Worm (Caenorhabditis elegans) whole organism, L4/young adult: ENCODE measurements around the gene F20D6.2.

Experiments
- W03F9.2 ChIP-seq: fragments of 150-350 bp; optimal IDR thresholded peaks from 2 replicates; lab custom pipeline; 2014; ENCODE audit warnings: missing biosample characterization, missing genetic modification characterization
- dao-5 ChIP-seq: sonication (generic microtip); optimal IDR thresholded peaks from 2 replicates; lab custom pipeline; 2016; ENCODE audit warnings: missing genotype, missing genetic modification characterization, moderate library complexity, missing compliant biosample characterization
- him-1 ChIP-seq: sonication (generic microtip); optimal IDR thresholded peaks from 2 replicates; lab custom pipeline; 2016; ENCODE audit warnings: missing genotype, missing genetic modification reagents, missing genetic modification characterization, missing compliant biosample characterization

F20D6.2 gene

DNA sequence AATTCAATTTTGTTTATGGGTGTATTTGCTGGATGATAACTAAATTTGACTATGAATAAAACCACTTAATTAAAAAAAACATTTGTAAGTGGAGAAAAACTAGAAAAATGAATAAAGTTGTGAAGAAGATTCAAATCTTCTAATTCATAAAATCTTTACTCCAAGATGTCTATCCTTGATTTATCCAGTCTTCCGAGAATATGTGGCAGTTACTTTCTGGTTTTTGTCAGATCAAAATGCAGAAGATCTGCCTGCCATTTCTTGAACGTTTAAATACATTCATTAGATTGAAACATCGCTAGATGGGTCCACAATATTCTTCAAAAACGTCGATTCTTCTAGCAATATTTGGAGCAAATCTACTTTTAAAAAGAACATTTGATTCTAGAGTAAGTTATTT is at the start of gene F20D6.2:
TSS of gene F20D6.2 (plus strand) at position 301 of the 400 bp plus-strand sequence.
- no peak for TF ChIP-seq dao-5 (tag; lab: Kevin White, UChicago)
- no peak for TF ChIP-seq W03F9.2 (tag; lab: Kevin White, UChicago)
- TF ChIP-seq him-1: no peak

ce11 chrV:8143605-8144004 is 42.2 kb upstream of the F20D6.2 start, which contains the start of gene D1014.2:
Gene D1014.2 (plus strand): TSS chrV:8143905.
- no peak for TF ChIP-seq W03F9.2 (tag; lab: Kevin White, UChicago)
- TF ChIP-seq him-1: no peak
- TF ChIP-seq dao-5 (tag; lab: Kevin White, UChicago): no peak

DNA sequence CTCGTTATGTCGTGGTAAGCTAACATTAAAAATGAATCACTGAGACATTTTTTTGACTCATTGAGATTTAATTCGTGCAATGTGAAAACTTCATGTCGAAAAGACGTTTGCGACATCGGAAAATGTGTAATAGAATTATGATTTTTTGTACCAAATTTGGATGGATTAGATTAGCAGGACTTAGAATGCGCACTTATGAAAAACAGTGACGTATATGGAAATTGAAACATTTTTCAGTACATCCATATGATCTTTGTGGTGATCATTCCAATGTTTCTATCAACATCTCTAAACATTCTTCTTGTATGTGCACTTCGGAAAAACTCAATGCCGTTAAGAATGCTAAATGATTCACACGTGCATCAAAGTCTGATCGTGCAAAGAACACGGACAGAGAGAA is 41.3 kb upstream of the F20D6.2 start:
- TF ChIP-seq dao-5 (tag; lab: Kevin White, UChicago): no peak
- no peak for TF ChIP-seq him-1
- no peak for TF ChIP-seq W03F9.2 (tag; lab: Kevin White, UChicago)

DNA sequence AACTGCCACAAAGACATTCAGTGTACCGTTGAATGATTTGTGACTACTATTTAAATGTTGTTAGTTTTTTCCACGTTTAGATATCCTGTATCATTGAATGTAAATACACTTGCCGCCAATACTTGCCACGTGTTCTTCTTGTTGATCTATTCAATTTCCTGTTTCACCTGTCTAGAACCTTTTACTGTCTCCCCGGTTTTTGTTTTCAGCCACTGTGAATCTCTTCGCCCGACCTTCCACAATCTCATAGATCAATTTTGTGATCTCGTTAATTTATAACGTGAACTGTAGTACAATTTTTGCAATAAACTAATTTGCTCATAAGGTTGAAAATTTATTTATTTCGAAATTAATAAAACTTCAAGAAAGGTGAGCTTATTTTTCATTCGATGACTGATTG is 40.5 kb upstream of the F20D6.2 start, which contains the start of gene D1014.13:
TSS of gene D1014.13 (plus strand) at position 301 of the 400 bp plus-strand sequence.
- no peak for TF ChIP-seq him-1
- TF ChIP-seq dao-5 (tag; lab: Kevin White, UChicago): no peak
- TF ChIP-seq W03F9.2 (tag; lab: Kevin White, UChicago): no peak

DNA sequence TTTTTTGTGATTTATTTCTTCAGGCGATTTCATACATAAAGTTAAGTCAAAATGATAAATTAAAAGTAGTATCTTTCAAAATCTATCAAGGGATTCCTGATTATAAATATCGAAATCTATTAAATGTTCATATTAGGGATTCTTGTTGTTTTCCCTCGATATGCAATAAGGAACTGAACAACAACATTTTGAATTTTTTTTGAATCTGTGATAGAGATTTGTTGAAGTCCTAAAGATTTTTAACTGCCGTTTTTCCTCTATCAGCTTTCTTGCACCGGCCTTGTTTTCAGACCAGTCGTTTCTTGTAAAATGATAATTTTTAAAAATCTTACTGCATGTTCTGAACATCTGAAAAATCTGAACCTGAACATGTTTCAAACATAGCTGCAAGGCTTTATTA is 30.1 kb upstream of the F20D6.2 start:
- no peak for TF ChIP-seq him-1
- TF ChIP-seq W03F9.2 (tag; lab: Kevin White, UChicago): no peak
- no peak for TF ChIP-seq dao-5 (tag; lab: Kevin White, UChicago)

DNA sequence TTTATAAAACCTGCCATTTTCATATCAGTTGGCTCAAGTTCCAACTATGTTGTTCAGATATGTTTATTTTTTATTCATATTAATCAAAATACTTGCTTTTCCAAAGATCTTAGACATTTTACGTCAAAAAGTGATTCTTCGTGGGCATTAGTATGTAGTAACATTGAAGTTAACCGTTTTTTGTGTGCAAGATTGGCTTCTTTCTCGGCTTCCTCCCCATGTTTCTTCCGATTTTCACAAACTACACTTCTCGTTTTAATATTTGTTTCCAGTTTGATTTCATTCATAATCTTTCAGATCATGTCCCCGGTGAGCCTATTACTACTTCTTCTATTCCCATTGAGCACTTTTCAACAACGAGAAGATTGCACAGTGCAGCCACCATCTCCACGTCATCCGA is 28.4 kb upstream of the F20D6.2 start, which contains the start of gene sul-2:
TSS of gene sul-2 (plus strand) at position 301 of the 400 bp plus-strand sequence.
- TF ChIP-seq dao-5 (tag; lab: Kevin White, UChicago): no peak

- TF ChIP-seq him-1 (no peak), W03F9.2 (tag; lab: Kevin White, UChicago) (no peak), dao-5 (tag; lab: Kevin White, UChicago) (no peak)
Observed at ce11 chrV:8159629-8160028, 26.2 kb upstream of the F20D6.2 start, which contains the start of gene F20D6.6. Gene F20D6.6 (plus strand): TSS chrV:8159929.

DNA sequence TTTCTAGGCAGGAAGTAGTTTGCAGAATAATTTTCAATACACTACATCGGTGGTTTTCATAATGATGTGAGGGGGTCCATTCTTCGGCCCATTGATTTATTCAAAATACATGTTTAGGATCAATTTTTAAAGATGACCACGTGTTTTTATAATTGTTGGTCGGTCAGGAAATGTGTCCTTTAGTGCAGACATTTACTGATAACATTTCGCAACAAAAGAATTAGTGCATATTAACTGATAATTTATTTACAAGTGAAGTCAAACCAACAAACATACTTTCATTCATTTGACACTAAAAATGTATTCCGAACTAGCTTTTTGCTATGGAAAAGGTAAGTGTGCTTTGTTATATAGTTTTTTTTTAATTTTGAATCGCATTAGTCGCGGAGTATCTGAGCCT is 24.1 kb upstream of the F20D6.2 start, which contains the start of gene F20D6.5:
TSS of gene F20D6.5 (plus strand) at position 259 of the 400 bp plus-strand sequence.
- TF ChIP-seq him-1 (no peak), W03F9.2 (tag; lab: Kevin White, UChicago) (no peak), dao-5 (tag; lab: Kevin White, UChicago) (no peak)

DNA sequence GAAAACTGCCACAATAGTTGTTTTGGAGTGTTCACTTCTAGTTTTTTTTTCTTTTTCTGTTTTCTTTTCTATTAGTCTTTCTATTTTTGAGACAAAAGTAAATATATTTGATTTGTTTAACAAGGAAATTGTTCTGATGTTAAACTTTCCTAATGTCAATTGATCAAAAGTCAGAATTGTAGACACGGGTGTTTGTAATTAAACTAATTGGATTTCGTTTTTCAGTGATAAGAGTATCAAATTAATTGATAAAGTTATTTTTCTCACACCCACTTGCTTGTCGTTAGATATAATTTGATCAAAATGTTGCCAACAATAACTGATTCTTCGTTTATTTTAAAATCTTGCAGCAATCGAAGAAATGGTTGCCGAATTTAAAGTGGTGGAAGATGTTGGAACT is 22.6 kb upstream of the F20D6.2 start:
- TF ChIP-seq dao-5 (tag; lab: Kevin White, UChicago): no peak

ce11 chrV:8168219-8168962 is 17.4 kb upstream of the F20D6.2 start, which contains the start of gene F20D6.8:
Gene F20D6.8 (minus strand): TSS chrV:8168269.
- TF ChIP-seq him-1 (no peak), W03F9.2 (tag; lab: Kevin White, UChicago) (no peak), dao-5 (tag; lab: Kevin White, UChicago) (no peak)

DNA sequence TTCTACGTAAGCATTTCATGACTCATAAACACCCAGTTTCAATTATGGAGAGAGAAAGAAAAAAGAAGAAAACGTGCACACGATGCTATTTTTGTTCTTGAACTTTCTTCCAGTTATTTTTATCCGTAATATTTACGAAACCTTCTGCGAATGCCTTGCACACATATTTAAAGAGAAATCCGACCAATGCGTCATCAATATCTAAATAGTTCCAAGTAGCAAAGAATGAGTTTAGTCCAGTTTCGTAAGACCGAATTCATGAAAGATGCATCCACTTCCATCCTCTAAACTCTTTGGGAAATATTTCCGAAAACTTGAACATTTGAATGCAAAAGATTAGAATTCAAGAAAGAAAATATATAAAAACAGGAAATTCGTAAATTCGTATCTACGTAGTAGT is 16.7 kb upstream of the F20D6.2 start:
- TF ChIP-seq W03F9.2 (tag; lab: Kevin White, UChicago): no peak
- no peak for TF ChIP-seq dao-5 (tag; lab: Kevin White, UChicago)
- no peak for TF ChIP-seq him-1

ce11 chrV:8170300-8170699 is 15.5 kb upstream of the F20D6.2 start:
- no peak for TF ChIP-seq him-1
- no peak for TF ChIP-seq W03F9.2 (tag; lab: Kevin White, UChicago)
- no peak for TF ChIP-seq dao-5 (tag; lab: Kevin White, UChicago)

DNA sequence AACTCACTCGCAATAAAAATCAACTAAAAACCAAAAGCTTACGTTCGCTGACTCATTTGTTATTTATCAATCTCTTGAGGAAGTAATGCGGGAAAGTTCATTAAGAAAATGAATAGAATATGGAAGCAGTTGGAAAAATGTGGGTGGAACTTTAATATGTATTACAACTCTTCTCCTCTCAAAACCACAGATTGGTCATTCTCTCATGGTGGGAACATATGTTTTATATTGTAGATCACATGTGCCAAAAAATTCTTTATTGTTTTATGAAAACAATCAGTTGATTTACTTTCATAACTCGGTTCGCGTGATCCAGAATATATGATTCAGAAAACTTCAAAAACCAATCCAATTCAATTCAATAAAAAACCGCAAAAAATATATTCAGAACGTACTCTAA is 14.1 kb upstream of the F20D6.2 start:
- TF ChIP-seq him-1 (no peak), dao-5 (tag; lab: Kevin White, UChicago) (no peak), W03F9.2 (tag; lab: Kevin White, UChicago) (no peak)

DNA sequence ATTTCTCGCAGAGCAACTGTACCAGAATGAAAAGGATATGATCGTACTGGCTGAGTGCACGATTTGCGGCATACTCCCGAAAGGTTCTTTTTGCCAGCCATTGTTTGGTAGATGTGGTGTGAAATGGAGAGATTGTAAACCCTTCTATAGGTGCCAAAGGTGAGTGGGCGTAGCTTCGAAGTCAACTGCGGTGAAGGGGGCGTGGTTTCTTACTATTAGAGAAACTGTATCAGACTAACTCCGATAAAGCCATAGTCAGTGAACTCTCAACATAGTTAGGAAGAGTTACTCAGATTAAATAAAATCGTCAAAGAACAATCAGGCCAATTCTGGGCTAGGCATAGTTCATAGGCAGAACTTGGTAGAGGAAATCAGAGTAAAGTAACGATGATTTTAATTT is 8.5 kb upstream of the F20D6.2 start, which contains the start of gene F20D6.9:
TSS of gene F20D6.9 (minus strand) at position 101 of the 400 bp plus-strand sequence.
- TF ChIP-seq W03F9.2 (tag; lab: Kevin White, UChicago) (no peak), him-1 (no peak), dao-5 (tag; lab: Kevin White, UChicago) (no peak)
